Fruit fly (Drosophila melanogaster) whole organism, embryonic: ENCODE data around the gene Liprin-alpha.

Experiments used
- Bdp1 ChIP-seq: fragments of 200-800 bp; sonication (Bioruptor generic); optimal IDR thresholded peaks from 3 replicates; lab custom pipeline; 2016; ENCODE audit warnings: missing biosample characterization, missing genetic modification characterization
- C15 ChIP-seq: fragments of 200-800 bp; sonication (Bioruptor generic); IDR thresholded peaks from 3 replicates; pipeline ENCODE4 v1.3.6; 2022; ENCODE audit warnings: missing biosample characterization, missing genetic modification characterization
- CG10274 ChIP-seq: fragments of 200-800 bp; sonication (Bioruptor generic); optimal IDR thresholded peaks from 3 replicates; lab custom pipeline; 2017; ENCODE audit warnings: missing biosample characterization, mild to moderate bottlenecking, missing genetic modification characterization
- CG10321 ChIP-seq: fragments of 200-800 bp; sonication (Bioruptor generic); IDR thresholded peaks from 2 replicates; pipeline ENCODE4 v1.3.6; 2022; ENCODE audit warnings: missing biosample characterization, missing genetic modification characterization
- CG10543 ChIP-seq: fragments of 200-800 bp; sonication (Bioruptor generic); optimal IDR thresholded peaks from 3 replicates; lab custom pipeline; 2017; ENCODE audit warnings: missing biosample characterization, mild to moderate bottlenecking, missing genetic modification characterization, moderate library complexity
- CG10959 ChIP-seq: fragments of 200-800 bp; sonication (Bioruptor generic); IDR thresholded peaks from 2 replicates; pipeline ENCODE4 v1.3.6; 2022; ENCODE audit warnings: missing biosample characterization, missing genetic modification characterization
- CG11093 ChIP-seq: fragments of 200-800 bp; sonication (Bioruptor generic); IDR thresholded peaks from 3 replicates; pipeline ENCODE4 v1.3.6; 2022; ENCODE audit warnings: missing biosample characterization, missing genetic modification characterization
- CG11560 ChIP-seq: fragments of 200-800 bp; sonication (Bioruptor generic); IDR thresholded peaks from 3 replicates; pipeline ENCODE4 v1.3.6; 2022; ENCODE audit warnings: missing biosample characterization, missing genetic modification characterization
- CG13775 ChIP-seq: fragments of 200-800 bp; sonication (Bioruptor generic); optimal IDR thresholded peaks from 3 replicates; lab custom pipeline; 2017; ENCODE audit warnings: missing biosample characterization, mild to moderate bottlenecking, missing genetic modification characterization
- CG13894 ChIP-seq: fragments of 200-800 bp; sonication (Bioruptor generic); optimal IDR thresholded peaks from 3 replicates; lab custom pipeline; 2018; ENCODE audit warnings: missing biosample characterization, mild to moderate bottlenecking, missing genetic modification characterization, moderate library complexity
- CG15011 ChIP-seq: fragments of 200-800 bp; sonication (Bioruptor generic); optimal IDR thresholded peaks from 3 replicates; lab custom pipeline; 2018; ENCODE audit warnings: missing biosample characterization, mild to moderate bottlenecking, missing genetic modification characterization
- CG15073 ChIP-seq: fragments of 200-800 bp; sonication (Bioruptor generic); optimal IDR thresholded peaks from 2 replicates; lab custom pipeline; 2016; ENCODE audit warnings: missing biosample characterization, missing genetic modification characterization
- CG16815 ChIP-seq: fragments of 200-800 bp; sonication (Bioruptor generic); optimal IDR thresholded peaks from 3 replicates; lab custom pipeline; 2017; ENCODE audit warnings: missing biosample characterization, mild to moderate bottlenecking, missing genetic modification characterization
- CG2199 ChIP-seq: fragments of 200-800 bp; sonication (Bioruptor generic); IDR thresholded peaks from 3 replicates; pipeline ENCODE4 v1.3.6; 2022; ENCODE audit warnings: missing biosample characterization, missing genetic modification characterization
- CG32767 ChIP-seq: fragments of 200-800 bp; sonication (Bioruptor generic); IDR thresholded peaks from 2 replicates; pipeline ENCODE4 v1.3.6; 2022; ENCODE audit warnings: missing biosample characterization, missing genetic modification characterization
- CG42726 ChIP-seq: fragments of 200-800 bp; sonication (Bioruptor generic); IDR thresholded peaks from 2 replicates; pipeline ENCODE4 v1.3.6; 2022; ENCODE audit warnings: missing biosample characterization, missing genetic modification characterization; ENCODE audit not compliant: partially characterized antibody
- CG4282 ChIP-seq: fragments of 200-800 bp; sonication (Bioruptor generic); optimal IDR thresholded peaks from 2 replicates; lab custom pipeline; 2016; ENCODE audit warnings: missing biosample characterization, missing genetic modification characterization
- CG6854 ChIP-seq: fragments of 200-800 bp; sonication (Bioruptor generic); optimal IDR thresholded peaks from 3 replicates; lab custom pipeline; 2017; ENCODE audit warnings: missing biosample characterization, mild to moderate bottlenecking, missing genetic modification characterization
- CG8290 ChIP-seq, 3 experiments: fragments of 200-800 bp; sonication (Bioruptor generic); optimal IDR thresholded peaks; 2 replicates each; lab custom pipeline; 2016 to 2019; ENCODE audit warnings: missing biosample characterization in 3 of 3, missing genetic modification characterization in 3 of 3, mild to moderate bottlenecking in 2 of 3, moderate library complexity in 1 of 3
- CrebB ChIP-seq: fragments of 200-800 bp; sonication (Bioruptor generic); optimal IDR thresholded peaks from 3 replicates; lab custom pipeline; 2018; ENCODE audit warnings: missing biosample characterization, mild to moderate bottlenecking, missing genetic modification characterization
- Dip3 ChIP-seq: fragments of 200-800 bp; sonication (Bioruptor generic); optimal IDR thresholded peaks from 3 replicates; lab custom pipeline; 2016; ENCODE audit warnings: missing biosample characterization, missing genetic modification characterization
- E2f2 ChIP-seq: fragments of 200-800 bp; sonication (Bioruptor generic); IDR thresholded peaks from 2 replicates; pipeline ENCODE4 v1.3.6; 2022; ENCODE audit warnings: missing biosample characterization, missing genetic modification characterization
- ERR ChIP-seq: fragments of 200-800 bp; sonication (Bioruptor generic); optimal IDR thresholded peaks from 2 replicates; lab custom pipeline; 2016; ENCODE audit warnings: missing biosample characterization, missing genetic modification characterization
- Fer3 ChIP-seq: fragments of 200-800 bp; sonication (Bioruptor generic); optimal IDR thresholded peaks from 2 replicates; lab custom pipeline; 2018; ENCODE audit warnings: missing biosample characterization, mild to moderate bottlenecking, missing genetic modification characterization, moderate library complexity
- Hr3 ChIP-seq: fragments of 200-800 bp; sonication (Bioruptor generic); optimal IDR thresholded peaks from 3 replicates; lab custom pipeline; 2016; ENCODE audit warnings: missing biosample characterization, missing genetic modification characterization
- Hr39 ChIP-seq: fragments of >200 bp; optimal IDR thresholded peaks from 2 replicates; lab custom pipeline; 2017
- Hsf ChIP-seq: fragments of 200-800 bp; sonication (Bioruptor generic); optimal IDR thresholded peaks from 3 replicates; lab custom pipeline; 2016; ENCODE audit warnings: missing biosample characterization, missing genetic modification characterization
- Lpt ChIP-seq: fragments of >200 bp; optimal IDR thresholded peaks from 2 replicates; lab custom pipeline; 2018; ENCODE audit warnings: missing biosample characterization, missing genetic modification characterization
- Max ChIP-seq: fragments of 200-800 bp; sonication (Bioruptor generic); optimal IDR thresholded peaks from 2 replicates; lab custom pipeline; 2016; ENCODE audit warnings: missing biosample characterization, mild to moderate bottlenecking, missing genetic modification characterization
- Mrtf ChIP-seq: fragments of 200-800 bp; sonication (Bioruptor generic); IDR thresholded peaks from 3 replicates; pipeline ENCODE4 v1.3.6; 2022; ENCODE audit warnings: missing biosample characterization, missing genetic modification characterization
- Neu2 ChIP-seq: fragments of 200-800 bp; sonication (Bioruptor generic); optimal IDR thresholded peaks from 3 replicates; lab custom pipeline; 2016; ENCODE audit warnings: missing biosample characterization, missing genetic modification characterization, borderline replicate concordance
- Nf-YC ChIP-seq: fragments of 200-800 bp; optimal IDR thresholded peaks from 3 replicates; lab custom pipeline; 2019; ENCODE audit warnings: missing biosample characterization, mild to moderate bottlenecking, missing genetic modification characterization, moderate library complexity
- Optix ChIP-seq: fragments of 200-800 bp; sonication (Bioruptor generic); IDR thresholded peaks from 3 replicates; pipeline ENCODE4 v1.3.6; 2022; ENCODE audit warnings: missing biosample characterization, missing genetic modification characterization
- Sox100B ChIP-seq: fragments of 200-800 bp; sonication (Bioruptor generic); optimal IDR thresholded peaks from 3 replicates; lab custom pipeline; 2018; ENCODE audit warnings: missing biosample characterization, mild to moderate bottlenecking, missing genetic modification characterization
- Sry-β ChIP-seq: fragments of 200-800 bp; sonication (Bioruptor generic); optimal IDR thresholded peaks from 2 replicates; lab custom pipeline; 2018; ENCODE audit warnings: missing biosample characterization, mild to moderate bottlenecking, missing genetic modification characterization, moderate library complexity
- cas ChIP-seq: fragments of 200-800 bp; sonication (Bioruptor generic); IDR thresholded peaks from 2 replicates; pipeline ENCODE4 v1.3.6; 2022; ENCODE audit warnings: missing biosample characterization, missing genetic modification characterization
- cato ChIP-seq: fragments of 200-800 bp; sonication (Bioruptor generic); optimal IDR thresholded peaks from 2 replicates; lab custom pipeline; 2016; ENCODE audit warnings: missing biosample characterization, missing genetic modification characterization, borderline replicate concordance
- crc ChIP-seq: fragments of 200-800 bp; sonication (Bioruptor generic); optimal IDR thresholded peaks from 2 replicates; lab custom pipeline; 2016; ENCODE audit warnings: missing biosample characterization, missing genetic modification characterization
- crp ChIP-seq, 2 experiments: fragments of 200-800 bp; sonication (Bioruptor generic); optimal IDR thresholded peaks; 2 replicates in 1 of 2; 3 replicates in 1 of 2; lab custom pipeline; 2017; ENCODE audit warnings: missing biosample characterization in 2 of 2, missing genetic modification characterization in 2 of 2, mild to moderate bottlenecking in 1 of 2, moderate library complexity in 1 of 2
- grn ChIP-seq: fragments of 200-800 bp; sonication (Bioruptor generic); optimal IDR thresholded peaks from 3 replicates; lab custom pipeline; 2017; ENCODE audit warnings: missing biosample characterization, missing genetic modification characterization
- gsb ChIP-seq: fragments of 200-800 bp; sonication (Bioruptor generic); IDR thresholded peaks from 2 replicates; pipeline ENCODE4 v1.3.6; 2022; ENCODE audit warnings: missing biosample characterization, missing genetic modification characterization
- jigr1 ChIP-seq: fragments of 200-800 bp; sonication (Bioruptor generic); IDR thresholded peaks from 3 replicates; pipeline ENCODE4 v1.3.6; 2022; ENCODE audit warnings: missing biosample characterization, missing genetic modification characterization
- nom ChIP-seq: fragments of 200-800 bp; sonication (Bioruptor generic); optimal IDR thresholded peaks from 2 replicates; lab custom pipeline; 2017; ENCODE audit warnings: missing biosample characterization, missing genetic modification characterization, mild to moderate bottlenecking, moderate library complexity, missing genetic modification reagents
- oc ChIP-seq: fragments of 200-800 bp; sonication (Bioruptor generic); optimal IDR thresholded peaks from 2 replicates; lab custom pipeline; 2018; ENCODE audit warnings: missing biosample characterization, mild to moderate bottlenecking, missing genetic modification characterization, moderate library complexity
- otp ChIP-seq: fragments of 200-800 bp; sonication (Bioruptor generic); IDR thresholded peaks from 3 replicates; pipeline ENCODE4, ENCODE4 v1.3.6; 2022; ENCODE audit warnings: missing biosample characterization, missing genetic modification characterization
- phol ChIP-seq: fragments of 200-800 bp; sonication (Bioruptor generic); optimal IDR thresholded peaks from 3 replicates; lab custom pipeline; 2018; ENCODE audit warnings: missing biosample characterization, mild to moderate bottlenecking, missing genetic modification characterization, moderate library complexity
- sisA ChIP-seq: fragments of 200-800 bp; sonication (Bioruptor generic); IDR thresholded peaks from 2 replicates; pipeline ENCODE4 v1.3.6; 2022; ENCODE audit warnings: missing biosample characterization, missing genetic modification characterization
- sr ChIP-seq: fragments of 200-800 bp; sonication (Bioruptor generic); IDR thresholded peaks from 3 replicates; pipeline ENCODE4 v1.3.6; 2022; ENCODE audit warnings: missing biosample characterization, missing genetic modification characterization
- tap ChIP-seq: fragments of 200-800 bp; optimal IDR thresholded peaks from 3 replicates; lab custom pipeline; 2019; ENCODE audit warnings: missing biosample characterization, mild to moderate bottlenecking, missing genetic modification characterization, moderate library complexity
- tll ChIP-seq, 2 experiments: fragments of 200-800 bp in 1 of 2; fragments of >200 bp in 1 of 2; sonication (Bioruptor generic) in 1 of 2; optimal IDR thresholded peaks; 2 replicates each; lab custom pipeline; 2017 to 2019; ENCODE audit warnings: missing biosample characterization in 2 of 2, missing genetic modification characterization in 2 of 2, mild to moderate bottlenecking in 1 of 2, moderate library complexity in 1 of 2

Gene Liprin-alpha

DNA sequence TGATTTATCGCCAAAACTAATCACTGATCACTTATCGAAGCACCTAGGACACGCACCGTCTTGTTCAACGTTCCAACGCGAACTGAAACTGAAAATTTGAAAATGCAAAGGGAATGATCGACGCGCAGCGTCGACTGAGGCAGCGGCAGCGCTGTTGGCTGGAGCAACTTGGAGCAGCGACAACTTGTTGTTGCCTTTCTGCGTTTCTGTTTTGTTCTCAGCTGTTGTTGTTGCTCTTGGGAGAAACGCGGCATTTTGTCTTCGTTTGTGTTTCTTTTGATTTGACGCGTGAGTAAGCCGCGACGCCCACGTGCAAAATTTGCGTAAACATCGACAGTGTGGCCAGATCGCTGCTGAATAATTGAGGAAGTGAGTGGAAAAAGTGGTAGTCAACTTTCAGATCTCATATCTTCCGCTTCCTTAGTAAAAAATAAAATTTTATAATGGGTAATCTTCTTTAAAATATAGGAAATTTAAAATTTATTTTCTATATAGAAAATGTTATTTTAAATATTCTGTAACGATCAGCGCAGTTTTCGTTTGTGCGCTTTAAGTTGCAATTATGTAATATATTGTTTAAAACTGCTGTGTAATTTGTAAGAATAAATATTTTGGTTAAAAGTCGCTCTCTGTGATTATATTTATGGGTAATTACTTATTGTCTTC lies 14.6 kb upstream of the Liprin-alpha start, which contains the start of gene Tsp (continued):
- TF ChIP-seq Hsf (no peak), CG32767 (no peak), Bdp1 (GFP tag; lab: Kevin White, UChicago) (no peak), Optix (GFP tag; lab: Robert Waterston, UW) (no peak), cato (GFP tag; lab: Kevin White, UChicago) (no peak), tll (GFP tag; optimal IDR thresholded peaks at IDR 0.05; lab: Kevin White, UChicago) (no peak), CG6854 (GFP tag; lab: Kevin White, UChicago) (no peak), CG2199 (GFP tag; lab: Robert Waterston, UW) (0 out of 3 replicates have a peak, but pooled peaks have one; percentile 51), Neu2 (GFP tag; lab: Kevin White, UChicago) (peak; percentile 44), sr (peak; percentile 86), crc (GFP tag; lab: Kevin White, UChicago) (no peak), CG10274 (no peak), CG10543 (GFP tag; lab: Kevin White, UChicago) (no peak), Sox100B (GFP tag; lab: Kevin White, UChicago) (peak; percentile 5), Dip3 (GFP tag; lab: Kevin White, UChicago) (no peak), jigr1 (GFP tag; lab: Robert Waterston, UW) (no peak), CG15011 (GFP tag; lab: Kevin White, UChicago) (no peak), CG15073 (GFP tag; lab: Kevin White, UChicago) (no peak), CG11093 (no peak), cas (GFP tag; lab: Robert Waterston, UW) (no peak), CG10959 (GFP tag; lab: Robert Waterston, UW) (no peak), CG16815 (no peak), Fer3 (tag; lab: Kevin White, UChicago) (no peak), CG10321 (GFP tag; lab: Robert Waterston, UW) (no peak), crp (GFP tag; optimal IDR thresholded peaks at IDR 0.05; lab: Kevin White, UChicago) (no peak), Max (no peak), grn (peak; percentile 55), Hr39 (lab: Kevin White, UChicago) (no peak), CG13775 (GFP tag; lab: Kevin White, UChicago) (no peak), CG13894 (tag; lab: Kevin White, UChicago) (peak; percentile 13), sisA (no peak), C15 (GFP tag; lab: Robert Waterston, UW) (no peak), otp (GFP tag; lab: Robert Waterston, UW) (0 out of 3 replicates have a peak, but pooled peaks have one; percentile 4), CrebB (no peak), Lpt (no peak), CG8290 (GFP tag; optimal IDR thresholded peaks at IDR 0.05; lab: Kevin White, UChicago) (peak; percentile 5), CG8290 (tag; optimal IDR thresholded peaks at IDR 0.05; lab: Kevin White, UChicago) (no peak), oc (tag; lab: Kevin White, UChicago) (peak; percentile 16), CG4282 (GFP tag; lab: Kevin White, UChicago) (no peak), ERR (no peak), gsb (GFP tag; lab: Robert Waterston, UW) (no peak), Nf-YC (tag; lab: Kevin White, UChicago) (no peak), E2f2 (peak; percentile 5; the same call in 1 of the 2 replicates), Sry-β (GFP tag; lab: Kevin White, UChicago) (no peak), phol (tag; lab: Kevin White, UChicago) (no peak), Hr3 (no peak), tap (tag; lab: Kevin White, UChicago) (no peak), Mrtf (no peak), nom (GFP tag; lab: Kevin White, UChicago) (peak; percentile 46), CG42726 (GFP tag; lab: Robert Waterston, UW) (0 out of 2 replicates have a peak, but pooled peaks have one; percentile 47), CG11560 (tag; lab: Robert Waterston, UW) (no peak)
